Worm (Caenorhabditis elegans) whole organism, late embryonic: Measurements from ENCODE around the gene F08F8.10.

Experiments used
- F13H6.1 ChIP-seq: sonication (generic microtip); optimal IDR thresholded peaks from 2 replicates; lab custom pipeline; 2016; ENCODE audit warnings: missing genetic modification characterization, missing compliant biosample characterization
- ama-1 ChIP-seq: fragments of 150-350 bp; optimal IDR thresholded peaks from 2 replicates; lab custom pipeline; 2014
- dmd-4 ChIP-seq: sonication (generic microtip); optimal IDR thresholded peaks from 2 replicates; lab custom pipeline; 2016; ENCODE audit warnings: borderline replicate concordance, missing genetic modification characterization, missing compliant biosample characterization
- elt-2 ChIP-seq: sonication (generic microtip); optimal IDR thresholded peaks from 2 replicates; lab custom pipeline; 2016; ENCODE audit warnings: missing genetic modification reagents, missing genetic modification characterization, missing compliant biosample characterization
- ets-4 ChIP-seq: sonication (generic microtip); optimal IDR thresholded peaks from 2 replicates; lab custom pipeline; 2016; ENCODE audit warnings: missing genetic modification characterization, missing compliant biosample characterization
- hlh-6 ChIP-seq: sonication (generic microtip); optimal IDR thresholded peaks from 2 replicates; lab custom pipeline; 2016; ENCODE audit warnings: missing genotype, missing genetic modification characterization, missing compliant biosample characterization
- pag-3 ChIP-seq: sonication (generic microtip); optimal IDR thresholded peaks from 2 replicates; lab custom pipeline; 2016; ENCODE audit warnings: missing compliant biosample characterization, missing genetic modification characterization, borderline replicate concordance
- pros-1 ChIP-seq: fragments of 150-350 bp; optimal IDR thresholded peaks from 2 replicates; lab custom pipeline; 2014; ENCODE audit warnings: missing biosample characterization, missing genetic modification reagents, missing genetic modification characterization
- rnt-1 ChIP-seq: sonication (generic microtip); optimal IDR thresholded peaks from 2 replicates; lab custom pipeline; 2016; ENCODE audit warnings: missing genetic modification characterization, missing compliant biosample characterization
- tbx-2 ChIP-seq: sonication (generic microtip); optimal IDR thresholded peaks from 2 replicates; lab custom pipeline; 2016; ENCODE audit warnings: missing genetic modification characterization, missing compliant biosample characterization
- unc-3 ChIP-seq, 2 experiments: fragments of 200-800 bp in 1 of 2; sonication (Bioruptor generic) in 1 of 2; sonication (generic microtip) in 1 of 2; conservative IDR thresholded peaks in 1 of 2; optimal IDR thresholded peaks in 1 of 2; 2 replicates each; pipeline versions ENCODE4 v1.3.6 to Lab custom; 2016 to 2022; ENCODE audit warnings: missing compliant biosample characterization in 2 of 2, missing genetic modification characterization in 2 of 2, missing genetic modification reagents in 1 of 2
- unc-42 ChIP-seq: sonication (generic microtip); optimal IDR thresholded peaks from 2 replicates; lab custom pipeline; 2016; ENCODE audit warnings: missing genotype, missing genetic modification characterization, missing compliant biosample characterization

DNA sequence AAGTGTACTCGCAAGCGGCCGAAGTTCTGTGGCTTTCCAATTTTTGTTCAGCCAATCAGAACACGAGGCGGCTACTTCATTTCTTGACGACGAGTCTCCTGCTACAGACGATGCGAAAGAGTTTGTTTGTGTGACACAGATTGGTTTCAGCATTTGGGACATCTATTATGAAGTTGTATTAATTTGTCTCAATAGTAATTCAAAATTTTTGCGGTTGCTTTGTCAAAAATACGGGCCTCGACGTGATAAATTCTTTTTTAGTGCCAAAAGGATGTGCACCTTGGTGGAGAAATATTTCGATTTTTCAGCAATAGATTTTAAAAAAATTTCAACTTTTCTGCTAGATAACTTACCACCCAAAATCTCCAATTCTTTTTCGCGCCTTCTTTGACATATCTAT lies 13.4 kb upstream of the F08F8.10 start:
- TF ChIP-seq unc-42 (no peak), F13H6.1 (tag; lab: Kevin White, UChicago) (no peak), hlh-6 (tag; lab: Kevin White, UChicago) (no peak), ama-1 (lab: Kevin White, UChicago) (no peak), unc-3 (GFP tag; conservative IDR thresholded peaks at IDR 0.05; lab: Robert Waterston, UW) (no peak), unc-3 (tag; optimal IDR thresholded peaks at IDR 0.05; lab: Kevin White, UChicago) (no peak), dmd-4 (tag; lab: Kevin White, UChicago) (no peak), pag-3 (tag; lab: Kevin White, UChicago) (no peak), rnt-1 (tag; lab: Kevin White, UChicago) (no peak), elt-2 (tag; lab: Kevin White, UChicago) (no peak), tbx-2 (tag; lab: Kevin White, UChicago) (no peak), pros-1 (tag; lab: Kevin White, UChicago) (no peak), ets-4 (tag; lab: Kevin White, UChicago) (no peak)
